Worm (Caenorhabditis elegans) whole organism, young adult: ENCODE data around the gene F27E5.3.
A peak's percentile ranks its signal among the peaks of the same experiment; 100 is the strongest.

Source experiments
- B0019.2 ChIP-seq: fragments of 200-800 bp; sonication (Bioruptor generic); conservative IDR thresholded peaks from 2 replicates; pipeline ENCODE4 v1.3.6; 2022; ENCODE audit warnings: missing genetic modification reagents, missing genetic modification characterization, missing compliant biosample characterization
- C17E4.6 ChIP-seq: fragments of 200-800 bp; sonication (Bioruptor generic); IDR thresholded peaks from 2 replicates; pipeline ENCODE4 v1.3.6; 2022; ENCODE audit warnings: missing genetic modification reagents, missing genetic modification characterization, missing compliant biosample characterization
- D2030.7 ChIP-seq: fragments of 200-800 bp; sonication (Bioruptor generic); IDR thresholded peaks from 2 replicates; pipeline ENCODE4 v1.3.6; 2022; ENCODE audit warnings: missing genetic modification reagents, missing genetic modification characterization, missing compliant biosample characterization
- F22D6.2 ChIP-seq: sonication (generic microtip); optimal IDR thresholded peaks from 2 replicates; lab custom pipeline; 2016; ENCODE audit warnings: mild to moderate bottlenecking, missing genetic modification characterization, missing compliant biosample characterization
- F23B12.7 ChIP-seq: sonication (generic microtip); optimal IDR thresholded peaks from 2 replicates; lab custom pipeline; 2017; ENCODE audit warnings: missing genetic modification characterization, mild to moderate bottlenecking, missing compliant biosample characterization, antibody characterized with exemption, moderate library complexity; ENCODE audit not compliant: insufficient read depth
- F33H1.4 ChIP-seq: fragments of 200-800 bp; sonication (Bioruptor generic); IDR thresholded peaks from 2 replicates; pipeline ENCODE4 v1.3.6; 2022; ENCODE audit warnings: missing genetic modification reagents, missing genetic modification characterization, missing compliant biosample characterization
- F37B4.10 ChIP-seq: fragments of 200-800 bp; sonication (Bioruptor generic); IDR thresholded peaks from 2 replicates; pipeline ENCODE4 v1.3.6; 2022; ENCODE audit warnings: missing genetic modification characterization, missing compliant biosample characterization
- F57A8.1 ChIP-seq: fragments of 200-800 bp; sonication (Bioruptor generic); optimal IDR thresholded peaks from 2 replicates; lab custom pipeline; 2018; ENCODE audit warnings: mild to moderate bottlenecking, missing genetic modification characterization, moderate library complexity, missing compliant biosample characterization
- T26A5.8 ChIP-seq: sonication (generic microtip); optimal IDR thresholded peaks from 2 replicates; lab custom pipeline; 2016; ENCODE audit warnings: missing genetic modification characterization, missing compliant biosample characterization
- Y53G8AR.9 ChIP-seq: fragments of 200-800 bp; sonication (Bioruptor generic); conservative IDR thresholded peaks from 2 replicates; pipeline ENCODE4 v1.3.6; 2022; ENCODE audit warnings: missing genetic modification reagents, missing genetic modification characterization, missing compliant biosample characterization
- Y56A3A.18 ChIP-seq: fragments of 200-800 bp; sonication (Bioruptor generic); IDR thresholded peaks from 2 replicates; pipeline ENCODE4 v1.3.6; 2022; ENCODE audit warnings: missing genetic modification reagents, missing genetic modification characterization, missing compliant biosample characterization
- Y67H2A.10 ChIP-seq: fragments of 200-800 bp; sonication (Bioruptor generic); conservative IDR thresholded peaks from 2 replicates; pipeline ENCODE4 v1.3.6; 2022; ENCODE audit warnings: missing genetic modification reagents, missing genetic modification characterization, missing compliant biosample characterization
- Y79H2A.3 ChIP-seq: fragments of 200-800 bp; sonication (Bioruptor generic); conservative IDR thresholded peaks from 2 replicates; pipeline ENCODE4 v1.3.6; 2022; ENCODE audit warnings: missing genetic modification reagents, missing genetic modification characterization, missing compliant biosample characterization
- atf-7 ChIP-seq: sonication (generic microtip); optimal IDR thresholded peaks from 2 replicates; lab custom pipeline; 2017; ENCODE audit warnings: mild to moderate bottlenecking, missing genetic modification characterization, missing compliant biosample characterization
- attf-3 ChIP-seq: fragments of 200-800 bp; sonication (Bioruptor generic); conservative IDR thresholded peaks from 2 replicates; pipeline ENCODE4 v1.3.6; 2022; ENCODE audit warnings: missing genetic modification reagents, missing genetic modification characterization, missing compliant biosample characterization
- attf-5 ChIP-seq: fragments of 200-800 bp; sonication (Bioruptor generic); optimal IDR thresholded peaks from 2 replicates; lab custom pipeline; 2018; ENCODE audit warnings: mild to moderate bottlenecking, missing genetic modification characterization, missing compliant biosample characterization
- attf-6 ChIP-seq: fragments of 200-800 bp; sonication (Bioruptor generic); IDR thresholded peaks from 2 replicates; pipeline ENCODE4 v1.3.6; 2022; ENCODE audit warnings: missing genetic modification reagents, missing genetic modification characterization, missing compliant biosample characterization
- cebp-1 ChIP-seq, 2 experiments: fragments of 200-800 bp in 1 of 2; sonication (Bioruptor generic) in 1 of 2; sonication (generic microtip) in 1 of 2; IDR thresholded peaks in 1 of 2; optimal IDR thresholded peaks in 1 of 2; 2 replicates each; pipeline versions ENCODE4 v1.3.6 to Lab custom; 2017 to 2022; ENCODE audit warnings: missing compliant biosample characterization in 2 of 2, missing genetic modification characterization in 2 of 2, mild to moderate bottlenecking in 1 of 2, missing genetic modification reagents in 1 of 2, moderate library complexity in 1 of 2
- cebp-2 ChIP-seq: fragments of 200-800 bp; sonication (Bioruptor generic); IDR thresholded peaks from 2 replicates; pipeline ENCODE4 v1.3.6; 2022; ENCODE audit warnings: missing genetic modification characterization, missing compliant biosample characterization
- ceh-27 ChIP-seq: fragments of 200-800 bp; sonication (Bioruptor generic); optimal IDR thresholded peaks from 2 replicates; lab custom pipeline; 2018; ENCODE audit warnings: mild to moderate bottlenecking, missing genetic modification characterization, moderate library complexity, missing compliant biosample characterization
- ceh-91 ChIP-seq: fragments of 200-800 bp; sonication (Bioruptor generic); IDR thresholded peaks from 2 replicates; pipeline ENCODE4 v1.3.6; 2022; ENCODE audit warnings: missing genetic modification reagents, missing genetic modification characterization, missing compliant biosample characterization
- die-1 ChIP-seq: sonication (generic microtip); optimal IDR thresholded peaks from 2 replicates; lab custom pipeline; 2016; ENCODE audit warnings: missing genotype, mild to moderate bottlenecking, missing genetic modification characterization, missing compliant biosample characterization
- efl-1 ChIP-seq: fragments of 150-350 bp; optimal IDR thresholded peaks from 2 replicates; lab custom pipeline; 2014; ENCODE audit warnings: missing biosample characterization, missing genetic modification reagents, missing genetic modification characterization
- egrh-3 ChIP-seq: fragments of 200-800 bp; sonication (Bioruptor generic); IDR thresholded peaks from 2 replicates; pipeline ENCODE4 v1.3.6; 2022; ENCODE audit warnings: missing genetic modification reagents, missing genetic modification characterization, missing compliant biosample characterization
- gei-17 ChIP-seq: fragments of 200-800 bp; sonication (Bioruptor generic); optimal IDR thresholded peaks from 2 replicates; lab custom pipeline; 2018; ENCODE audit warnings: mild to moderate bottlenecking, missing genetic modification characterization, missing compliant biosample characterization
- hmg-1.2 ChIP-seq: fragments of 200-800 bp; sonication (Bioruptor generic); IDR thresholded peaks from 2 replicates; pipeline ENCODE4 v1.3.6; 2022; ENCODE audit warnings: missing genetic modification reagents, missing genetic modification characterization, missing compliant biosample characterization
- lag-1 ChIP-seq: fragments of 200-800 bp; sonication (Bioruptor generic); IDR thresholded peaks from 2 replicates; pipeline ENCODE4 v1.3.6; 2022; ENCODE audit warnings: missing genetic modification reagents, missing genetic modification characterization, missing compliant biosample characterization
- lin-40 ChIP-seq: sonication (generic microtip); optimal IDR thresholded peaks from 2 replicates; lab custom pipeline; 2016; ENCODE audit warnings: missing genetic modification characterization, mild to moderate bottlenecking, missing compliant biosample characterization, missing genotype, missing genetic modification reagents
- lsl-1 ChIP-seq: fragments of 200-800 bp; sonication (Bioruptor generic); optimal IDR thresholded peaks from 2 replicates; lab custom pipeline; 2018; ENCODE audit warnings: mild to moderate bottlenecking, missing genetic modification characterization, moderate library complexity, missing compliant biosample characterization
- madf-3 ChIP-seq: fragments of 200-800 bp; sonication (Bioruptor generic); IDR thresholded peaks from 2 replicates; pipeline ENCODE4 v1.3.6; 2022; ENCODE audit warnings: missing genetic modification reagents, missing genetic modification characterization, missing compliant biosample characterization
- madf-6 ChIP-seq: fragments of 200-800 bp; sonication (Bioruptor generic); IDR thresholded peaks from 2 replicates; pipeline ENCODE4 v1.3.6; 2022; ENCODE audit warnings: missing genetic modification reagents, missing genetic modification characterization, missing compliant biosample characterization
- nfya-1 ChIP-seq: sonication (generic microtip); optimal IDR thresholded peaks from 2 replicates; lab custom pipeline; 2017; ENCODE audit warnings: antibody characterized with exemption, missing compliant biosample characterization, missing genetic modification characterization, borderline replicate concordance; ENCODE audit not compliant: insufficient read depth
- nfyb-1 ChIP-seq: fragments of 200-800 bp; sonication (Bioruptor generic); IDR thresholded peaks from 2 replicates; pipeline ENCODE4 v1.3.6; 2022; ENCODE audit warnings: missing genetic modification reagents, missing genetic modification characterization, missing compliant biosample characterization
- nhr-120 ChIP-seq: fragments of 200-800 bp; sonication (Bioruptor generic); IDR thresholded peaks from 2 replicates; pipeline ENCODE4 v1.3.6; 2022; ENCODE audit warnings: missing genetic modification characterization, missing compliant biosample characterization
- nhr-179 ChIP-seq: sonication (generic microtip); optimal IDR thresholded peaks from 2 replicates; lab custom pipeline; 2016; ENCODE audit warnings: mild to moderate bottlenecking, missing genetic modification characterization, missing compliant biosample characterization
- nhr-27 ChIP-seq: fragments of 200-800 bp; sonication (Bioruptor generic); optimal IDR thresholded peaks from 2 replicates; lab custom pipeline; 2018; ENCODE audit warnings: mild to moderate bottlenecking, missing genetic modification characterization, moderate library complexity, missing compliant biosample characterization
- pbrm-1 ChIP-seq: fragments of 200-800 bp; sonication (Bioruptor generic); IDR thresholded peaks from 2 replicates; pipeline ENCODE4 v1.3.6; 2022; ENCODE audit warnings: missing genetic modification reagents, missing genetic modification characterization, missing compliant biosample characterization
- rec-8 ChIP-seq, 2 experiments: sonication (generic microtip); optimal IDR thresholded peaks; 2 replicates each; lab custom pipeline; 2016; ENCODE audit warnings: mild to moderate bottlenecking in 2 of 2, missing genetic modification characterization in 2 of 2, missing genetic modification reagents in 2 of 2, missing genotype in 2 of 2, missing biosample characterization in 1 of 2, missing compliant biosample characterization in 1 of 2, moderate library complexity in 1 of 2
- snpc-3.4 ChIP-seq: sonication (generic microtip); optimal IDR thresholded peaks from 2 replicates; lab custom pipeline; 2017; ENCODE audit warnings: missing genetic modification characterization, mild to moderate bottlenecking, missing compliant biosample characterization, antibody characterized with exemption, moderate library complexity, missing genotype, missing genetic modification reagents
- snpc-4 ChIP-seq, 5 experiments: fragments of 150-350 bp in 1 of 5; sonication (generic microtip) in 4 of 5; optimal IDR thresholded peaks; 2 replicates each; lab custom pipeline; 2014 to 2018; ENCODE audit warnings: missing genetic modification characterization in 5 of 5, missing biosample characterization in 3 of 5, antibody characterized with exemption in 2 of 5, mild to moderate bottlenecking in 2 of 5, missing compliant biosample characterization in 2 of 5, missing genotype in 2 of 5, moderate library complexity in 2 of 5, missing genetic modification reagents in 1 of 5
- somi-1 ChIP-seq: fragments of 200-800 bp; sonication (Bioruptor generic); optimal IDR thresholded peaks from 2 replicates; lab custom pipeline; 2018; ENCODE audit warnings: mild to moderate bottlenecking, missing genetic modification characterization, missing compliant biosample characterization
- tbx-9 ChIP-seq: sonication (generic microtip); optimal IDR thresholded peaks from 2 replicates; lab custom pipeline; 2016; ENCODE audit warnings: borderline replicate concordance, missing genetic modification characterization, inconsistent platforms, missing compliant biosample characterization
- unc-130 ChIP-seq: sonication (generic microtip); optimal IDR thresholded peaks from 2 replicates; lab custom pipeline; 2016; ENCODE audit warnings: missing genetic modification reagents, missing genetic modification characterization, missing compliant biosample characterization
- ztf-28 ChIP-seq: fragments of 200-800 bp; sonication (Bioruptor generic); IDR thresholded peaks from 2 replicates; pipeline ENCODE4 v1.3.6; 2022; ENCODE audit warnings: missing genetic modification reagents, missing genetic modification characterization, missing compliant biosample characterization
- ztf-3 ChIP-seq: fragments of 200-800 bp; sonication (Bioruptor generic); optimal IDR thresholded peaks from 2 replicates; lab custom pipeline; 2018; ENCODE audit warnings: mild to moderate bottlenecking, missing genetic modification characterization, missing compliant biosample characterization

Gene F27E5.3

ce11 chrII:10103212-10103611 is 40.8 kb downstream of the F27E5.3 start:
- TF ChIP-seq die-1 (tag; lab: Kevin White, UChicago) (no peak), hmg-1.2 (GFP tag; lab: Robert Waterston, UW) (no peak), rec-8 (tag; optimal IDR thresholded peaks at IDR 0.05; lab: Kevin White, UChicago) (no peak), Y79H2A.3 (no peak), attf-5 (GFP tag; lab: Kevin White, UChicago) (no peak), F37B4.10 (GFP tag; lab: Robert Waterston, UW) (no peak), lsl-1 (GFP tag; lab: Kevin White, UChicago) (no peak), efl-1 (no peak), nfyb-1 (GFP tag; lab: Robert Waterston, UW) (no peak), B0019.2 (GFP tag; lab: Robert Waterston, UW) (no peak), somi-1 (GFP tag; lab: Kevin White, UChicago) (no peak), egrh-3 (no peak), nhr-27 (no peak), nhr-120 (GFP tag; lab: Robert Waterston, UW) (no peak), lag-1 (GFP tag; lab: Robert Waterston, UW) (no peak), Y53G8AR.9 (GFP tag; lab: Robert Waterston, UW) (no peak), cebp-1 (GFP tag; IDR thresholded peaks at IDR 0.05; lab: Robert Waterston, UW) (no peak), cebp-1 (tag; optimal IDR thresholded peaks at IDR 0.05; lab: Kevin White, UChicago) (no peak), pbrm-1 (no peak), lin-40 (tag; lab: Kevin White, UChicago) (no peak), T26A5.8 (tag; lab: Kevin White, UChicago) (no peak)

- TF ChIP-seq Y67H2A.10 (GFP tag; lab: Robert Waterston, UW) (no peak), D2030.7 (GFP tag; lab: Robert Waterston, UW) (no peak), F33H1.4 (GFP tag; lab: Robert Waterston, UW) (peak; percentile 69), Y56A3A.18 (GFP tag; lab: Robert Waterston, UW) (no peak), ceh-91 (GFP tag; lab: Robert Waterston, UW) (no peak), die-1 (tag; lab: Kevin White, UChicago) (no peak), snpc-3.4 (tag; lab: Kevin White, UChicago) (no peak), madf-6 (GFP tag; lab: Robert Waterston, UW) (peak; percentile 19; the same call in 1 of the 2 replicates), gei-17 (GFP tag; lab: Kevin White, UChicago) (no peak), pbrm-1 (no peak), ceh-27 (GFP tag; lab: Kevin White, UChicago) (no peak), unc-130 (GFP tag; lab: Kevin White, UChicago) (no peak), ztf-28 (GFP tag; lab: Robert Waterston, UW) (no peak), F57A8.1 (GFP tag; lab: Kevin White, UChicago) (no peak), tbx-9 (tag; lab: Kevin White, UChicago) (no peak), attf-6 (GFP tag; lab: Robert Waterston, UW) (no peak), C17E4.6 (GFP tag; lab: Robert Waterston, UW) (no peak), cebp-2 (GFP tag; lab: Robert Waterston, UW) (no peak), F22D6.2 (tag; lab: Kevin White, UChicago) (no peak), efl-1 (peak; percentile 1), ztf-3 (GFP tag; lab: Kevin White, UChicago) (no peak), attf-3 (GFP tag; lab: Robert Waterston, UW) (no peak), nhr-120 (GFP tag; lab: Robert Waterston, UW) (no peak), nfya-1 (no peak), lsl-1 (GFP tag; lab: Kevin White, UChicago) (peak; percentile 14), somi-1 (GFP tag; lab: Kevin White, UChicago) (no peak), F23B12.7 (tag; lab: Kevin White, UChicago) (no peak), hmg-1.2 (GFP tag; lab: Robert Waterston, UW) (peak; percentile 78; the same call in 1 of the 2 replicates), atf-7 (tag; lab: Kevin White, UChicago) (no peak), nhr-179 (no peak), madf-3 (GFP tag; lab: Robert Waterston, UW) (no peak), snpc-4 (GFP tag; optimal IDR thresholded peaks at IDR 0.05; lab: Kevin White, UChicago) (no peak), snpc-4 (tag; optimal IDR thresholded peaks at IDR 0.05; lab: Kevin White, UChicago) (no peak)
Observed at ce11 chrII:10099804-10100360, 44.1 kb downstream of the F27E5.3 start, which contains the start of the genes pas-7 and puf-12. Gene pas-7, minus strand, starts transcription at chrII:10099854. Gene puf-12, plus strand, starts transcription at chrII:10100310.
